Worm (Caenorhabditis elegans) whole organism, mixed stage, embryonic: ENCODE data around the gene rsa-2.

Experiments
- M03D4.4 ChIP-seq: sonication (generic microtip); optimal IDR thresholded peaks from 2 replicates; lab custom pipeline; 2017; ENCODE audit warnings: mild to moderate bottlenecking, missing genetic modification characterization, missing compliant biosample characterization
- bed-3 ChIP-seq: fragments of 200-800 bp; sonication (Bioruptor generic); optimal IDR thresholded peaks from 3 replicates; lab custom pipeline; 2018; ENCODE audit warnings: mild to moderate bottlenecking, missing genetic modification characterization, moderate library complexity, missing compliant biosample characterization
- ceh-39 ChIP-seq: fragments of 150-350 bp; optimal IDR thresholded peaks from 2 replicates; lab custom pipeline; 2014; ENCODE audit warnings: missing biosample characterization, missing genetic modification characterization
- ces-1 ChIP-seq: fragments of 150-350 bp; optimal IDR thresholded peaks from 2 replicates; lab custom pipeline; 2014; ENCODE audit warnings: missing biosample characterization, missing genetic modification reagents, missing genetic modification characterization
- cnd-1 ChIP-seq: fragments of 200-800 bp; sonication (Bioruptor generic); optimal IDR thresholded peaks from 2 replicates; lab custom pipeline; 2018; ENCODE audit warnings: mild to moderate bottlenecking, missing genetic modification characterization, missing compliant biosample characterization
- drap-1 ChIP-seq: fragments of 200-800 bp; sonication (Bioruptor generic); optimal IDR thresholded peaks from 3 replicates; lab custom pipeline; 2018; ENCODE audit warnings: mild to moderate bottlenecking, missing genetic modification characterization, missing compliant biosample characterization
- elt-1 ChIP-seq: sonication (generic microtip); optimal IDR thresholded peaks from 2 replicates; lab custom pipeline; 2017; ENCODE audit warnings: missing genetic modification characterization, mild to moderate bottlenecking, missing compliant biosample characterization, antibody characterized with exemption, moderate library complexity, borderline replicate concordance; ENCODE audit not compliant: insufficient read depth
- elt-3 ChIP-seq: fragments of 150-350 bp; optimal IDR thresholded peaks from 2 replicates; lab custom pipeline; 2014; ENCODE audit warnings: missing biosample characterization, missing genetic modification characterization
- flh-1 ChIP-seq: fragments of 200-800 bp; sonication (Bioruptor generic); optimal IDR thresholded peaks from 2 replicates; lab custom pipeline; 2018; ENCODE audit warnings: mild to moderate bottlenecking, missing genetic modification characterization, moderate library complexity, missing compliant biosample characterization
- hlh-1 ChIP-seq: fragments of 150-350 bp; optimal IDR thresholded peaks from 2 replicates; lab custom pipeline; 2014; ENCODE audit warnings: missing biosample characterization, missing genetic modification reagents, missing genetic modification characterization
- lin-13 ChIP-seq: fragments of 150-350 bp; optimal IDR thresholded peaks from 2 replicates; lab custom pipeline; 2014; ENCODE audit warnings: missing biosample characterization, missing genetic modification characterization
- lin-32 ChIP-seq: fragments of 200-800 bp; sonication (Bioruptor generic); optimal IDR thresholded peaks from 2 replicates; lab custom pipeline; 2018; ENCODE audit warnings: mild to moderate bottlenecking, missing genetic modification characterization, missing compliant biosample characterization
- lsy-2 ChIP-seq: fragments of 150-350 bp; optimal IDR thresholded peaks from 2 replicates; lab custom pipeline; 2014; ENCODE audit warnings: missing biosample characterization, missing genetic modification characterization
- mab-5 ChIP-seq: fragments of 150-350 bp; optimal IDR thresholded peaks from 2 replicates; lab custom pipeline; 2014; ENCODE audit warnings: missing biosample characterization, missing genetic modification characterization
- mep-1 ChIP-seq: fragments of 150-350 bp; optimal IDR thresholded peaks from 2 replicates; lab custom pipeline; 2017; ENCODE audit warnings: missing biosample characterization, missing genetic modification reagents, missing genetic modification characterization, inconsistent platforms
- mls-2 ChIP-seq: sonication (generic microtip); optimal IDR thresholded peaks from 2 replicates; lab custom pipeline; 2016; ENCODE audit warnings: mild to moderate bottlenecking, missing genetic modification characterization, moderate library complexity, missing compliant biosample characterization
- nhr-12 ChIP-seq: fragments of 150-350 bp; optimal IDR thresholded peaks from 2 replicates; lab custom pipeline; 2014; ENCODE audit warnings: missing biosample characterization, missing genetic modification characterization
- nhr-2 ChIP-seq: fragments of 150-350 bp; optimal IDR thresholded peaks from 2 replicates; lab custom pipeline; 2014; ENCODE audit warnings: missing biosample characterization, missing genetic modification characterization
- nhr-237 ChIP-seq: fragments of 150-350 bp; optimal IDR thresholded peaks from 2 replicates; lab custom pipeline; 2014; ENCODE audit warnings: missing biosample characterization, missing genetic modification characterization
- pha-4 ChIP-seq: fragments of 150-350 bp; optimal IDR thresholded peaks from 2 replicates; lab custom pipeline; 2018; ENCODE audit warnings: missing biosample characterization, missing genetic modification reagents, missing genetic modification characterization
- sptf-1 ChIP-seq: sonication (generic microtip); optimal IDR thresholded peaks from 2 replicates; lab custom pipeline; 2017; ENCODE audit warnings: mild to moderate bottlenecking, missing genetic modification characterization, moderate library complexity, missing compliant biosample characterization
- unc-39 ChIP-seq: fragments of 150-350 bp; optimal IDR thresholded peaks from 2 replicates; lab custom pipeline; 2014; ENCODE audit warnings: missing biosample characterization, missing genetic modification characterization
- zip-8 ChIP-seq: fragments of 150-350 bp; optimal IDR thresholded peaks from 2 replicates; lab custom pipeline; 2014; ENCODE audit warnings: missing biosample characterization, missing genetic modification characterization
- ztf-11 ChIP-seq: fragments of 150-350 bp; optimal IDR thresholded peaks from 2 replicates; lab custom pipeline; 2014; ENCODE audit warnings: missing biosample characterization, missing genetic modification characterization

rsa-2 gene

ce11 chrIII:11083993-11084392, 20.7 kb downstream of the rsa-2 start:
- TF ChIP-seq mls-2 (tag; lab: Kevin White, UChicago), result no peak
- no peak for TF ChIP-seq mab-5 (tag; lab: Kevin White, UChicago)
- TF ChIP-seq sptf-1 (tag; lab: Kevin White, UChicago), result no peak
- TF ChIP-seq ceh-39, result no peak
- no peak for TF ChIP-seq cnd-1 (tag; lab: Kevin White, UChicago)
- TF ChIP-seq flh-1 (GFP tag; lab: Kevin White, UChicago), result no peak
- TF ChIP-seq unc-39 (tag; lab: Kevin White, UChicago), result no peak
- no peak for TF ChIP-seq mep-1
- TF ChIP-seq hlh-1 (tag; lab: Kevin White, UChicago), result no peak
- TF ChIP-seq zip-8 (tag; lab: Kevin White, UChicago), result no peak
- no peak for TF ChIP-seq pha-4
- no peak for TF ChIP-seq lsy-2 (tag; lab: Kevin White, UChicago)
- TF ChIP-seq nhr-237, result no peak

ce11 chrIII:11087442-11087841, 24.2 kb downstream of the rsa-2 start:
- TF ChIP-seq elt-3, result no peak
- peak; percentile 56 for TF ChIP-seq elt-1 (tag; lab: Kevin White, UChicago)

- TF ChIP-seq sptf-1 (tag; lab: Kevin White, UChicago) (no peak), ztf-11 (tag; lab: Kevin White, UChicago) (no peak)
Measured at ce11 chrIII:11088187-11088586, 24.9 kb downstream of the rsa-2 start, which contains the start of gene W09D6.5. Gene W09D6.5, plus strand, starts transcription at chrIII:11088487.

ce11 chrIII:11090112-11090648, 26.9 kb downstream of the rsa-2 start:
- no peak for TF ChIP-seq ces-1 (GFP tag; lab: Kevin White, UChicago)
- peak; percentile 65 for TF ChIP-seq zip-8 (tag; lab: Kevin White, UChicago)
- TF ChIP-seq elt-3, result no peak
- TF ChIP-seq lsy-2 (tag; lab: Kevin White, UChicago), result no peak
- no peak for TF ChIP-seq bed-3 (GFP tag; lab: Kevin White, UChicago)
- TF ChIP-seq nhr-2 (tag; lab: Kevin White, UChicago), result peak; percentile 49
- no peak for TF ChIP-seq mab-5 (tag; lab: Kevin White, UChicago)
- TF ChIP-seq nhr-237, result no peak
- no peak for TF ChIP-seq elt-1 (tag; lab: Kevin White, UChicago)
- TF ChIP-seq flh-1 (GFP tag; lab: Kevin White, UChicago), result no peak
- TF ChIP-seq drap-1 (GFP tag; lab: Kevin White, UChicago), result no peak
- TF ChIP-seq lin-13 (tag; lab: Kevin White, UChicago), result peak; percentile 37
- TF ChIP-seq, all 35 proteins: peak for 3

ce11 chrIII:11090870-11091386, 27.6 kb downstream of the rsa-2 start:
- TF ChIP-seq mab-5 (tag; lab: Kevin White, UChicago) (no peak), nhr-12 (no peak)

ce11 chrIII:11091651-11092278, 28.5 kb downstream of the rsa-2 start:
- TF ChIP-seq bed-3 (GFP tag; lab: Kevin White, UChicago) (peak; percentile 34), pha-4 (no peak), lin-32 (GFP tag; lab: Kevin White, UChicago) (peak; percentile 67), nhr-237 (no peak), M03D4.4 (tag; lab: Kevin White, UChicago) (peak; percentile 6), cnd-1 (tag; lab: Kevin White, UChicago) (peak; percentile 43), sptf-1 (tag; lab: Kevin White, UChicago) (peak; percentile 78)

- peak; percentile 18 for TF ChIP-seq mls-2 (tag; lab: Kevin White, UChicago)
- peak; percentile 46 for TF ChIP-seq cnd-1 (tag; lab: Kevin White, UChicago)
- TF ChIP-seq sptf-1 (tag; lab: Kevin White, UChicago), result peak; percentile 56
- TF ChIP-seq zip-8 (tag; lab: Kevin White, UChicago), result no peak
Measured at ce11 chrIII:11093489-11093888, 30.2 kb downstream of the rsa-2 start.
